Fruit fly (Drosophila melanogaster) whole organism, embryonic: ENCODE results near the gene mEFG1.
A peak's percentile ranks its signal among the peaks of the same experiment; 100 is the strongest.

Experiments used
- Awh ChIP-seq: fragments of 200-800 bp; sonication (Bioruptor generic); IDR thresholded peaks from 2 replicates; pipeline ENCODE4, ENCODE4 v1.3.6; 2022; ENCODE audit warnings: missing biosample characterization, missing genetic modification characterization
- Blimp-1 ChIP-seq: fragments of 200-800 bp; sonication (Bioruptor generic); optimal IDR thresholded peaks from 3 replicates; lab custom pipeline; 2018; ENCODE audit warnings: missing biosample characterization, missing genetic modification characterization, mild to moderate bottlenecking, moderate library complexity, missing genetic modification reagents
- CG10209 ChIP-seq: fragments of 200-800 bp; sonication (Bioruptor generic); optimal IDR thresholded peaks from 3 replicates; lab custom pipeline; 2017; ENCODE audit warnings: missing biosample characterization, mild to moderate bottlenecking, missing genetic modification characterization, missing genetic modification reagents
- CG10979 ChIP-seq: fragments of 200-800 bp; sonication (Bioruptor generic); optimal IDR thresholded peaks from 2 replicates; lab custom pipeline; 2018; ENCODE audit warnings: missing biosample characterization, mild to moderate bottlenecking, missing genetic modification characterization, moderate library complexity
- CG12299 ChIP-seq: fragments of 200-800 bp; sonication (Bioruptor generic); optimal IDR thresholded peaks from 2 replicates; lab custom pipeline; 2018; ENCODE audit warnings: missing biosample characterization, mild to moderate bottlenecking, missing genetic modification characterization
- CG1233 ChIP-seq: fragments of 200-800 bp; sonication (Bioruptor generic); optimal IDR thresholded peaks from 4 replicates; lab custom pipeline; 2018; ENCODE audit warnings: missing biosample characterization, mild to moderate bottlenecking, missing genetic modification characterization
- CG15073 ChIP-seq: fragments of 200-800 bp; sonication (Bioruptor generic); optimal IDR thresholded peaks from 2 replicates; lab custom pipeline; 2016; ENCODE audit warnings: missing biosample characterization, missing genetic modification characterization
- CG15514 ChIP-seq: fragments of 200-800 bp; sonication (Bioruptor generic); optimal IDR thresholded peaks from 3 replicates; lab custom pipeline; 2017; ENCODE audit warnings: missing biosample characterization, missing genetic modification characterization, mild to moderate bottlenecking, moderate library complexity, missing genetic modification reagents
- CG1792 ChIP-seq: fragments of 200-800 bp; sonication (Bioruptor generic); optimal IDR thresholded peaks from 2 replicates; lab custom pipeline; 2016; ENCODE audit warnings: missing biosample characterization, missing genetic modification characterization
- CG18599 ChIP-seq: fragments of 200-800 bp; sonication (Bioruptor generic); optimal IDR thresholded peaks from 3 replicates; lab custom pipeline; 2017; ENCODE audit warnings: missing biosample characterization, missing genetic modification characterization, mild to moderate bottlenecking, moderate library complexity, missing genetic modification reagents
- CG2875 ChIP-seq: fragments of 200-800 bp; sonication (Bioruptor generic); optimal IDR thresholded peaks from 2 replicates; lab custom pipeline; 2017; ENCODE audit warnings: missing biosample characterization, mild to moderate bottlenecking, missing genetic modification characterization, missing genetic modification reagents
- CG32772 ChIP-seq: fragments of 200-800 bp; sonication (Bioruptor generic); IDR thresholded peaks from 2 replicates; pipeline ENCODE4 v1.3.6; 2022; ENCODE audit warnings: missing biosample characterization, missing genetic modification characterization
- CG34422 ChIP-seq: fragments of 200-800 bp; sonication (Bioruptor generic); IDR thresholded peaks from 3 replicates; pipeline ENCODE4 v1.3.6; 2022; ENCODE audit warnings: missing biosample characterization, missing genetic modification characterization
- CG4328 ChIP-seq: fragments of 200-800 bp; sonication (Bioruptor generic); optimal IDR thresholded peaks from 3 replicates; lab custom pipeline; 2017; ENCODE audit warnings: missing biosample characterization, missing genetic modification reagents, missing genetic modification characterization
- CG7556 ChIP-seq: fragments of 200-800 bp; sonication (Bioruptor generic); optimal IDR thresholded peaks from 2 replicates; lab custom pipeline; 2017; ENCODE audit warnings: missing biosample characterization, mild to moderate bottlenecking, missing genetic modification characterization
- CG7839 ChIP-seq: fragments of 200-800 bp; sonication (Bioruptor generic); optimal IDR thresholded peaks from 3 replicates; lab custom pipeline; 2018; ENCODE audit warnings: missing biosample characterization, mild to moderate bottlenecking, missing genetic modification characterization, moderate library complexity
- CG7987 ChIP-seq: fragments of 200-800 bp; sonication (Bioruptor generic); optimal IDR thresholded peaks from 2 replicates; lab custom pipeline; 2018; ENCODE audit warnings: missing biosample characterization, mild to moderate bottlenecking, missing genetic modification characterization, moderate library complexity
- Dek ChIP-seq: fragments of 200-800 bp; sonication (Bioruptor generic); optimal IDR thresholded peaks from 3 replicates; lab custom pipeline; 2019; ENCODE audit warnings: missing biosample characterization, mild to moderate bottlenecking, missing genetic modification characterization, moderate library complexity
- Dip3 ChIP-seq: fragments of 200-800 bp; sonication (Bioruptor generic); optimal IDR thresholded peaks from 3 replicates; lab custom pipeline; 2016; ENCODE audit warnings: missing biosample characterization, missing genetic modification characterization
- Eip74EF ChIP-seq, 2 experiments: fragments of 200-800 bp in 1 of 2; fragments of >200 bp in 1 of 2; sonication (Bioruptor generic) in 1 of 2; optimal IDR thresholded peaks; 2 replicates each; lab custom pipeline; 2017 to 2019; ENCODE audit warnings: missing biosample characterization in 2 of 2, missing genetic modification characterization in 2 of 2, mild to moderate bottlenecking in 1 of 2, moderate library complexity in 1 of 2
- Fer2 ChIP-seq: fragments of 200-800 bp; sonication (Bioruptor generic); optimal IDR thresholded peaks from 2 replicates; lab custom pipeline; 2018; ENCODE audit warnings: missing biosample characterization, mild to moderate bottlenecking, missing genetic modification characterization, moderate library complexity
- HLHmδ ChIP-seq: fragments of 200-800 bp; sonication (Bioruptor generic); optimal IDR thresholded peaks from 2 replicates; lab custom pipeline; 2018; ENCODE audit warnings: missing biosample characterization, mild to moderate bottlenecking, missing genetic modification characterization, moderate library complexity
- PHDP ChIP-seq: fragments of 200-800 bp; sonication (Bioruptor generic); optimal IDR thresholded peaks from 3 replicates; lab custom pipeline; 2018; ENCODE audit warnings: missing biosample characterization, mild to moderate bottlenecking, missing genetic modification characterization, moderate library complexity
- Rfx ChIP-seq: fragments of 200-800 bp; sonication (Bioruptor generic); IDR thresholded peaks from 2 replicates; pipeline ENCODE4 v1.3.6; 2022; ENCODE audit warnings: missing biosample characterization, missing genetic modification characterization
- Sox102F ChIP-seq: fragments of 200-800 bp; sonication (Bioruptor generic); optimal IDR thresholded peaks from 2 replicates; lab custom pipeline; 2018; ENCODE audit warnings: missing biosample characterization, mild to moderate bottlenecking, missing genetic modification characterization, moderate library complexity
- Sry-β ChIP-seq: fragments of 200-800 bp; sonication (Bioruptor generic); optimal IDR thresholded peaks from 2 replicates; lab custom pipeline; 2018; ENCODE audit warnings: missing biosample characterization, mild to moderate bottlenecking, missing genetic modification characterization, moderate library complexity
- Xrp1 ChIP-seq: fragments of 200-800 bp; sonication (Bioruptor generic); IDR thresholded peaks from 2 replicates; pipeline ENCODE4 v1.3.6; 2022; ENCODE audit warnings: missing biosample characterization, missing genetic modification characterization
- aop ChIP-seq: fragments of 200-800 bp; sonication (Bioruptor generic); IDR thresholded peaks from 2 replicates; pipeline ENCODE4 v1.3.6; 2022; ENCODE audit warnings: missing biosample characterization, missing genetic modification characterization
- cg ChIP-seq: fragments of 200-800 bp; sonication (Bioruptor generic); optimal IDR thresholded peaks from 3 replicates; lab custom pipeline; 2019; ENCODE audit warnings: missing biosample characterization, mild to moderate bottlenecking, missing genetic modification characterization, moderate library complexity
- chinmo ChIP-seq: fragments of 200-800 bp; sonication (Bioruptor generic); IDR thresholded peaks from 4 replicates; pipeline ENCODE4 v1.3.6; 2022; ENCODE audit warnings: missing biosample characterization, missing genetic modification characterization; ENCODE audit not compliant: partially characterized antibody
- ci ChIP-seq: fragments of 200-800 bp; sonication (Bioruptor generic); IDR thresholded peaks from 3 replicates; pipeline ENCODE4 v1.3.6; 2022; ENCODE audit warnings: missing biosample characterization, missing genetic modification characterization
- crol ChIP-seq: fragments of 200-800 bp; sonication (Bioruptor generic); IDR thresholded peaks from 2 replicates; pipeline ENCODE4 v1.3.6; 2022; ENCODE audit warnings: missing biosample characterization, missing genetic modification characterization
- dimm ChIP-seq: fragments of 200-800 bp; sonication (Bioruptor generic); IDR thresholded peaks from 2 replicates; pipeline ENCODE4 v1.3.6; 2022; ENCODE audit warnings: missing biosample characterization, missing genetic modification characterization
- dmrt99B ChIP-seq: fragments of 200-800 bp; sonication (Bioruptor generic); optimal IDR thresholded peaks from 2 replicates; lab custom pipeline; 2018; ENCODE audit warnings: missing biosample characterization, mild to moderate bottlenecking, missing genetic modification characterization, moderate library complexity
- dpn ChIP-seq, 2 experiments: fragments of 200-800 bp; sonication (Bioruptor generic); optimal IDR thresholded peaks; 3 replicates each; lab custom pipeline; 2016; ENCODE audit warnings: missing biosample characterization in 2 of 2, missing genetic modification characterization in 2 of 2
- ewg ChIP-seq: fragments of 200-800 bp; sonication (Bioruptor generic); optimal IDR thresholded peaks from 3 replicates; lab custom pipeline; 2017; ENCODE audit warnings: mild to moderate bottlenecking, missing biosample characterization, missing genetic modification reagents, missing genetic modification characterization
- gcm ChIP-seq: fragments of 200-800 bp; sonication (Bioruptor generic); optimal IDR thresholded peaks from 2 replicates; lab custom pipeline; 2019; ENCODE audit warnings: missing biosample characterization, mild to moderate bottlenecking, missing genetic modification characterization, moderate library complexity
- gem ChIP-seq: fragments of 200-800 bp; sonication (Bioruptor generic); optimal IDR thresholded peaks from 2 replicates; lab custom pipeline; 2019; ENCODE audit warnings: missing biosample characterization, mild to moderate bottlenecking, missing genetic modification characterization, moderate library complexity
- grn ChIP-seq: fragments of 200-800 bp; sonication (Bioruptor generic); optimal IDR thresholded peaks from 3 replicates; lab custom pipeline; 2017; ENCODE audit warnings: missing biosample characterization, missing genetic modification characterization
- insv ChIP-seq, 2 experiments: fragments of 200-800 bp; sonication (Bioruptor generic); optimal IDR thresholded peaks; 3 replicates each; lab custom pipeline; 2016 to 2018; ENCODE audit warnings: missing biosample characterization in 2 of 2, missing genetic modification characterization in 2 of 2
- lov ChIP-seq, 2 experiments: fragments of 200-800 bp in 1 of 2; fragments of >200 bp in 1 of 2; sonication (Bioruptor generic) in 1 of 2; IDR thresholded peaks in 1 of 2; optimal IDR thresholded peaks in 1 of 2; 2 replicates in 1 of 2; 3 replicates in 1 of 2; pipeline versions ENCODE4 v1.3.6 to Lab custom; 2017 to 2022; ENCODE audit warnings: missing biosample characterization in 1 of 2, missing genetic modification characterization in 1 of 2
- nom ChIP-seq: fragments of 200-800 bp; sonication (Bioruptor generic); optimal IDR thresholded peaks from 2 replicates; lab custom pipeline; 2017; ENCODE audit warnings: missing biosample characterization, missing genetic modification characterization, mild to moderate bottlenecking, moderate library complexity, missing genetic modification reagents
- pho ChIP-seq: fragments of 200-800 bp; sonication (Bioruptor generic); optimal IDR thresholded peaks from 2 replicates; lab custom pipeline; 2016; ENCODE audit warnings: missing biosample characterization, missing genetic modification characterization
- rib ChIP-seq: fragments of 200-800 bp; sonication (Bioruptor generic); IDR thresholded peaks from 2 replicates; pipeline ENCODE4 v1.3.6; 2022; ENCODE audit warnings: missing biosample characterization, missing genetic modification characterization
- row ChIP-seq: fragments of 200-800 bp; sonication (Bioruptor generic); IDR thresholded peaks from 3 replicates; pipeline ENCODE4 v1.3.6; 2022; ENCODE audit warnings: missing biosample characterization, missing genetic modification characterization
- sens ChIP-seq: fragments of 200-800 bp; sonication (Bioruptor generic); peaks from one replicate; lab custom pipeline; 2016; ENCODE audit warnings: missing biosample characterization, missing genetic modification characterization
- seq ChIP-seq: fragments of 200-800 bp; sonication (Bioruptor generic); IDR thresholded peaks from 2 replicates; pipeline ENCODE4 v1.3.6; 2022; ENCODE audit warnings: missing biosample characterization, missing genetic modification characterization
- unpg ChIP-seq: fragments of 200-800 bp; sonication (Bioruptor generic); optimal IDR thresholded peaks from 3 replicates; lab custom pipeline; 2018; ENCODE audit warnings: missing biosample characterization, mild to moderate bottlenecking, missing genetic modification characterization, moderate library complexity

The mEFG1 gene

dm6 chr2L:7200168-7200567 lies 22.7 kb downstream of the mEFG1 start (continued):
- TF ChIP-seq gem, result peak; percentile 32
- no peak for TF ChIP-seq nom (GFP tag; lab: Kevin White, UChicago)
- no peak for TF ChIP-seq CG15514
- TF ChIP-seq ewg (GFP tag; lab: Kevin White, UChicago), result no peak
- no peak for TF ChIP-seq HLHmδ (GFP tag; lab: Kevin White, UChicago)
- TF ChIP-seq CG7839 (tag; lab: Kevin White, UChicago), result peak; percentile 0
- TF ChIP-seq CG2875 (GFP tag; lab: Kevin White, UChicago), result no peak
- peak; percentile 10 for TF ChIP-seq Blimp-1
- TF ChIP-seq CG12299 (tag; lab: Kevin White, UChicago), result no peak
- TF ChIP-seq unpg (GFP tag; lab: Kevin White, UChicago), result no peak
- no peak for TF ChIP-seq PHDP (tag; lab: Kevin White, UChicago)
- TF ChIP-seq Sry-β (GFP tag; lab: Kevin White, UChicago), result peak; percentile 86
- no peak for TF ChIP-seq dimm (GFP tag; lab: Robert Waterston, UW)
- no peak for TF ChIP-seq CG7987 (GFP tag; lab: Kevin White, UChicago)
- TF ChIP-seq CG7556, result no peak
- TF ChIP-seq CG1233 (GFP tag; lab: Kevin White, UChicago), result no peak
- TF ChIP-seq CG18599 (GFP tag; lab: Kevin White, UChicago), result no peak
- TF ChIP-seq Awh (GFP tag; lab: Robert Waterston, UW), result no peak
- TF ChIP-seq pho (GFP tag; lab: Kevin White, UChicago), result no peak
- TF ChIP-seq CG10979 (tag; lab: Kevin White, UChicago), result peak; percentile 2
- peak; percentile 27 for TF ChIP-seq sens
- TF ChIP-seq CG15073 (GFP tag; lab: Kevin White, UChicago), result no peak
- TF ChIP-seq Dip3 (GFP tag; lab: Kevin White, UChicago), result no peak
- no peak for TF ChIP-seq CG32772 (GFP tag; lab: Robert Waterston, UW)
- no peak for TF ChIP-seq grn
- TF ChIP-seq row (GFP tag; lab: Robert Waterston, UW), result peak; percentile 9; the same call in 1 of the 3 replicates
- TF ChIP-seq CG10209 (GFP tag; lab: Kevin White, UChicago), result no peak
- no peak for TF ChIP-seq aop
- no peak for TF ChIP-seq Fer2 (tag; lab: Kevin White, UChicago)
- no peak for TF ChIP-seq gcm (GFP tag; lab: Kevin White, UChicago)

- TF ChIP-seq gem, result peak; percentile 17
- peak; percentile 66 for TF ChIP-seq crol (GFP tag; lab: Robert Waterston, UW)
- TF ChIP-seq Rfx, result peak; percentile 74
- peak; percentile 61 for TF ChIP-seq sens
- no peak for TF ChIP-seq insv (GFP tag; optimal IDR thresholded peaks at IDR 0.05; lab: Kevin White, UChicago)
- TF ChIP-seq CG1792 (GFP tag; lab: Kevin White, UChicago), result no peak
- TF ChIP-seq cg (GFP tag; lab: Kevin White, UChicago), result peak; percentile 47
- TF ChIP-seq chinmo (GFP tag; lab: Robert Waterston, UW), result 0 out of 4 replicates have a peak, but pooled peaks have one; percentile 23
- 0 out of 3 replicates have a peak, but pooled peaks have one; percentile 8 for TF ChIP-seq ci
- TF ChIP-seq lov (optimal IDR thresholded peaks at IDR 0.05; lab: Kevin White, UChicago), result no peak
- TF ChIP-seq lov (GFP tag; IDR thresholded peaks at IDR 0.05; lab: Robert Waterston, UW), result no peak
- TF ChIP-seq Eip74EF (GFP tag; optimal IDR thresholded peaks at IDR 0.05; lab: Kevin White, UChicago), result peak in 1 of 2 experiments; percentile 77
- TF ChIP-seq Xrp1, result 0 out of 2 replicates have a peak, but pooled peaks have one; percentile 9
- peak; percentile 51 for TF ChIP-seq Sox102F
- no peak for TF ChIP-seq dmrt99B (tag; lab: Kevin White, UChicago)
- TF ChIP-seq dpn (GFP tag; optimal IDR thresholded peaks at IDR 0.05; lab: Kevin White, UChicago), result no peak
- no peak for TF ChIP-seq CG4328
- no peak for TF ChIP-seq CG15514
- 0 out of 3 replicates have a peak, but pooled peaks have one; percentile 23 for TF ChIP-seq CG34422 (GFP tag; lab: Robert Waterston, UW)
- no peak for TF ChIP-seq Dek (tag; lab: Kevin White, UChicago)
- TF ChIP-seq seq, result 0 out of 2 replicates have a peak, but pooled peaks have one; percentile 18
- peak; percentile 0 for TF ChIP-seq HLHmδ (GFP tag; lab: Kevin White, UChicago)
- TF ChIP-seq rib (GFP tag; lab: Robert Waterston, UW), result 0 out of 2 replicates have a peak, but pooled peaks have one; percentile 17
These were observed 23.2 kb downstream of the mEFG1 start for dm6 chr2L:7199635-7200110.
